Worm (Caenorhabditis elegans): ENCODE data around the gene ets-9.

DNA sequence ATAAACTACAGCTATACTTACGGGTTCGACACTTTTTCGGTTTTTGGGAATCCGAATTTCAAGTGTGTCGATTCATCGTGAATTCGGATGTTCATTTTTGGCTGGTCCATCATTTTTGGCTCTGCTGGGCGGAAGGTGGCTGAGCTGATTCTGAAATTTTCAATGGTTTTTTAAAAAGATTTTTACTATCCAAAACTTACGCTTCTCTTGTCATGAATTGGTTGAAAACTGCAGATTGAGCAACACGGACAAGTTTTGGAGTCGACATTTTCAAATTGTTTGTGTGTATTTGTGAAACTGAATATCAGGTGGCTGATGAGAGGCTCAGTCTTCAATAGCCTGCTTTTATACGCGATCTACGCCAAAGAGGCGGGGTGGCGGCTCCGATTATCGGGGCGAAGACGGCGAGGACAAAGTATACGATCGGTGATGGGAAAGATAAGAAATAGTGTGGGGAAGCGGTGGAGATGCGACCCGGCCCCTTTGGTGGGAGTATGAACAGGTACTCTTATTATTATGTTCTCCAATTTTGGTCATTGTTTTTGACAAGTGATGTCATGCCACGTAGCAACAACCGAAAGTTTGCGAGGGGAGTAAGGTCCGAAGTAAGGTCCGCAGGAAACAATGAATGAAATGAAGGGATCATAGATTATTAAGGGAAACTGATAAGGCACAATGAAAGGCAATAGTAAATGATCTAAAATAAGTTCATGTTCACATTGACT is 32.5 kb upstream of the ets-9 start, which contains the start of gene F48D6.4:
- TF ChIP-seq W03F9.2 (tag; optimal IDR thresholded peaks at IDR 0.05) (no peak), dao-5 (tag; optimal IDR thresholded peaks at IDR 0.05) (peak; percentile 44)

All from whole organism, L4/young adult.